Worm (Caenorhabditis elegans) whole organism, L4 larva: ENCODE data around the gene F26F4.2.

Experiments
- F37D6.2 ChIP-seq: sonication (generic microtip); optimal IDR thresholded peaks from 2 replicates; lab custom pipeline; 2016; ENCODE audit warnings: mild to moderate bottlenecking, missing genetic modification characterization, missing compliant biosample characterization
- F49E8.2 ChIP-seq: sonication (generic microtip); optimal IDR thresholded peaks from 2 replicates; lab custom pipeline; 2016; ENCODE audit warnings: missing compliant biosample characterization, mild to moderate bottlenecking, missing genetic modification characterization, borderline replicate concordance
- Y105C5A.15 ChIP-seq: fragments of 200-800 bp; sonication (Bioruptor generic); IDR thresholded peaks from 2 replicates; pipeline ENCODE4 v1.3.6; 2022; ENCODE audit warnings: missing genetic modification characterization, missing compliant biosample characterization
- Y48G9A.11 ChIP-seq: fragments of 200-800 bp; sonication (Bioruptor generic); IDR thresholded peaks from 2 replicates; pipeline ENCODE4 v1.3.6; 2022; ENCODE audit warnings: missing genetic modification reagents, missing genetic modification characterization, missing compliant biosample characterization
- Y5F2A.4 ChIP-seq: fragments of 200-800 bp; sonication (Bioruptor generic); optimal IDR thresholded peaks from 2 replicates; lab custom pipeline; 2018; ENCODE audit warnings: mild to moderate bottlenecking, missing genetic modification characterization, missing compliant biosample characterization
- Y75B8A.6 ChIP-seq: fragments of 200-800 bp; sonication (Bioruptor generic); IDR thresholded peaks from 2 replicates; pipeline ENCODE4 v1.3.6; 2022; ENCODE audit warnings: missing genetic modification reagents, missing genetic modification characterization, missing compliant biosample characterization
- ZK546.5 ChIP-seq, 2 experiments: sonication (generic microtip); optimal IDR thresholded peaks; 2 replicates each; lab custom pipeline; 2017; ENCODE audit warnings: missing biosample characterization in 2 of 2, missing genetic modification characterization in 2 of 2
- aha-1 ChIP-seq: fragments of 150-350 bp; peaks from one replicate; lab custom pipeline; 2014; ENCODE audit warnings: missing biosample characterization, missing genetic modification characterization
- aly-2 ChIP-seq: sonication (generic microtip); optimal IDR thresholded peaks from 2 replicates; lab custom pipeline; 2018; ENCODE audit warnings: missing biosample characterization, missing genetic modification characterization
- ama-1 ChIP-seq: fragments of 150-350 bp; optimal IDR thresholded peaks from 2 replicates; lab custom pipeline; 2014; ENCODE audit warnings: inconsistent platforms, mixed read lengths
- attf-4 ChIP-seq: sonication (generic microtip); optimal IDR thresholded peaks from 3 replicates; lab custom pipeline; 2017; ENCODE audit warnings: missing biosample characterization, missing genetic modification characterization
- ceh-28 ChIP-seq: fragments of 150-350 bp; optimal IDR thresholded peaks from 2 replicates; lab custom pipeline; 2014; ENCODE audit warnings: missing biosample characterization, missing genetic modification reagents, missing genetic modification characterization
- ceh-32 ChIP-seq: sonication (generic microtip); optimal IDR thresholded peaks from 2 replicates; lab custom pipeline; 2016; ENCODE audit warnings: mild to moderate bottlenecking, missing genetic modification characterization, missing compliant biosample characterization; ENCODE audit not compliant: poor library complexity
- ces-1 ChIP-seq: fragments of 150-350 bp; sonication (generic microtip); optimal IDR thresholded peaks from 4 replicates; lab custom pipeline; 2014; ENCODE audit warnings: missing biosample characterization, missing genetic modification reagents, missing genetic modification characterization
- cey-2 ChIP-seq: sonication (generic microtip); optimal IDR thresholded peaks from 3 replicates; lab custom pipeline; 2017; ENCODE audit warnings: missing genetic modification characterization, mild to moderate bottlenecking, missing compliant biosample characterization, antibody characterized with exemption, borderline replicate concordance; ENCODE audit not compliant: insufficient read depth
- daf-12 ChIP-seq: fragments of 150-350 bp; optimal IDR thresholded peaks from 2 replicates; lab custom pipeline; 2014; ENCODE audit warnings: missing biosample characterization, missing genetic modification reagents, missing genetic modification characterization
- daf-16 ChIP-seq, 3 experiments: sonication (generic microtip); optimal IDR thresholded peaks; 2 replicates each; lab custom pipeline; 2016 to 2017; ENCODE audit warnings: missing genetic modification characterization in 3 of 3, missing genetic modification reagents in 3 of 3, mild to moderate bottlenecking in 2 of 3, missing compliant biosample characterization in 2 of 3, missing biosample characterization in 1 of 3, moderate library complexity in 1 of 3
- dmd-6 ChIP-seq: fragments of 200-800 bp; sonication (Bioruptor generic); IDR thresholded peaks from 2 replicates; pipeline ENCODE4 v1.3.6; 2022; ENCODE audit warnings: missing genetic modification reagents, missing genetic modification characterization, missing compliant biosample characterization
- dmd-8 ChIP-seq: fragments of 200-800 bp; sonication (Bioruptor generic); IDR thresholded peaks from 2 replicates; pipeline ENCODE4 v1.3.6; 2022; ENCODE audit warnings: missing genetic modification characterization, missing compliant biosample characterization
- dve-1 ChIP-seq: sonication (generic microtip); optimal IDR thresholded peaks from 2 replicates; lab custom pipeline; 2017; ENCODE audit warnings: antibody characterized with exemption, mild to moderate bottlenecking, missing genetic modification characterization, missing compliant biosample characterization; ENCODE audit not compliant: insufficient read depth
- egl-43 ChIP-seq: fragments of 200-800 bp; sonication (Bioruptor generic); IDR thresholded peaks from 2 replicates; pipeline ENCODE4 v1.3.6; 2022; ENCODE audit warnings: missing genetic modification reagents, missing genetic modification characterization, missing compliant biosample characterization
- fos-1 ChIP-seq: fragments of 150-350 bp; optimal IDR thresholded peaks from 2 replicates; lab custom pipeline; 2014; ENCODE audit warnings: missing biosample characterization, missing genetic modification characterization
- hlh-11 ChIP-seq: fragments of 200-800 bp; sonication (Bioruptor generic); optimal IDR thresholded peaks from 2 replicates; lab custom pipeline; 2018; ENCODE audit warnings: mild to moderate bottlenecking, missing genetic modification characterization, missing compliant biosample characterization
- lin-15B ChIP-seq: fragments of 150-350 bp; sonication (generic microtip); optimal IDR thresholded peaks from 3 replicates; lab custom pipeline; 2014; ENCODE audit warnings: missing biosample characterization, missing genetic modification characterization
- lin-38 ChIP-seq: fragments of 200-800 bp; sonication (Bioruptor generic); IDR thresholded peaks from 2 replicates; pipeline ENCODE4 v1.3.6; 2022; ENCODE audit warnings: missing genetic modification reagents, missing genetic modification characterization, missing compliant biosample characterization
- lin-39 ChIP-seq: fragments of 150-350 bp; optimal IDR thresholded peaks from 2 replicates; lab custom pipeline; 2014; ENCODE audit warnings: missing biosample characterization, missing genetic modification reagents, missing genetic modification characterization
- lsy-2 ChIP-seq, 2 experiments: fragments of 150-350 bp in 1 of 2; sonication (generic microtip) in 1 of 2; optimal IDR thresholded peaks; 2 replicates each; lab custom pipeline; 2014 to 2017; ENCODE audit warnings: missing biosample characterization in 2 of 2, missing genetic modification characterization in 2 of 2
- madf-5 ChIP-seq, 2 experiments: fragments of 200-800 bp; sonication (Bioruptor generic); IDR thresholded peaks; 2 replicates each; pipeline ENCODE4 v1.3.6; 2022; ENCODE audit warnings: missing compliant biosample characterization in 2 of 2, missing genetic modification characterization in 2 of 2
- mdt-29 ChIP-seq: fragments of 200-800 bp; sonication (Bioruptor generic); IDR thresholded peaks from 2 replicates; pipeline ENCODE4 v1.3.6; 2022; ENCODE audit warnings: missing genetic modification reagents, missing genetic modification characterization, missing compliant biosample characterization
- mxl-3 ChIP-seq: fragments of 200-800 bp; sonication (Bioruptor generic); optimal IDR thresholded peaks from 2 replicates; lab custom pipeline; 2018; ENCODE audit warnings: mild to moderate bottlenecking, missing genetic modification characterization, missing compliant biosample characterization
- nhr-10 ChIP-seq: fragments of 150-350 bp; optimal IDR thresholded peaks from 2 replicates; lab custom pipeline; 2014; ENCODE audit warnings: missing biosample characterization, missing genetic modification characterization
- nhr-28 ChIP-seq: fragments of 150-350 bp; optimal IDR thresholded peaks from 2 replicates; lab custom pipeline; 2014; ENCODE audit warnings: missing biosample characterization, missing genetic modification characterization
- nhr-42 ChIP-seq: fragments of 200-800 bp; sonication (Bioruptor generic); IDR thresholded peaks from 2 replicates; pipeline ENCODE4 v1.3.6; 2022; ENCODE audit warnings: missing genetic modification characterization, missing compliant biosample characterization
- nhr-6 ChIP-seq: fragments of 150-350 bp; optimal IDR thresholded peaks from 2 replicates; lab custom pipeline; 2014; ENCODE audit warnings: missing biosample characterization, missing genetic modification characterization
- nhr-77 ChIP-seq: fragments of 150-350 bp; optimal IDR thresholded peaks from 2 replicates; lab custom pipeline; 2014; ENCODE audit warnings: missing biosample characterization, missing genetic modification characterization
- pha-4 ChIP-seq, 2 experiments: fragments of 150-350 bp in 1 of 2; fragments of 200-800 bp in 1 of 2; sonication (Bioruptor generic) in 1 of 2; IDR thresholded peaks in 1 of 2; optimal IDR thresholded peaks in 1 of 2; 2 replicates each; pipeline versions ENCODE4 v1.3.6 to Lab custom; 2014 to 2022; ENCODE audit warnings: missing genetic modification characterization in 2 of 2, missing genetic modification reagents in 2 of 2, missing biosample characterization in 1 of 2, missing compliant biosample characterization in 1 of 2
- saeg-2 ChIP-seq: fragments of 200-800 bp; sonication (Bioruptor generic); IDR thresholded peaks from 2 replicates; pipeline ENCODE4 v1.3.6; 2022; ENCODE audit warnings: missing genetic modification reagents, missing genetic modification characterization, missing compliant biosample characterization
- set-16 ChIP-seq: fragments of 200-800 bp; sonication (Bioruptor generic); IDR thresholded peaks from 2 replicates; pipeline ENCODE4 v1.3.6; 2022; ENCODE audit warnings: missing genetic modification reagents, missing genetic modification characterization, missing compliant biosample characterization
- snpc-1.2 ChIP-seq: fragments of 200-800 bp; sonication (Bioruptor generic); IDR thresholded peaks from 2 replicates; pipeline ENCODE4 v1.3.6; 2022; ENCODE audit warnings: missing genetic modification reagents, missing genetic modification characterization, missing compliant biosample characterization
- spr-1 ChIP-seq: sonication (generic microtip); optimal IDR thresholded peaks from 2 replicates; lab custom pipeline; 2016; ENCODE audit warnings: mild to moderate bottlenecking, missing genetic modification characterization, missing compliant biosample characterization
- spr-3 ChIP-seq: fragments of 200-800 bp; sonication (Bioruptor generic); optimal IDR thresholded peaks from 2 replicates; lab custom pipeline; 2018; ENCODE audit warnings: mild to moderate bottlenecking, missing genetic modification characterization, missing compliant biosample characterization
- tra-1 ChIP-seq: fragments of 200-800 bp; sonication (Bioruptor generic); IDR thresholded peaks from 2 replicates; pipeline ENCODE4 v1.3.6; 2022; ENCODE audit warnings: missing genetic modification reagents, missing genetic modification characterization, missing compliant biosample characterization
- unc-130 ChIP-seq: sonication (generic microtip); optimal IDR thresholded peaks from 2 replicates; lab custom pipeline; 2016; ENCODE audit warnings: missing genetic modification reagents, missing genetic modification characterization, missing compliant biosample characterization
- unc-39 ChIP-seq: sonication (generic microtip); optimal IDR thresholded peaks from 2 replicates; lab custom pipeline; 2017; ENCODE audit warnings: missing biosample characterization, missing genetic modification characterization
- zip-11 ChIP-seq: fragments of 200-800 bp; sonication (Bioruptor generic); IDR thresholded peaks from 2 replicates; pipeline ENCODE4 v1.3.6; 2022; ENCODE audit warnings: missing genetic modification characterization, missing compliant biosample characterization
- ztf-11 ChIP-seq: fragments of 150-350 bp; optimal IDR thresholded peaks from 2 replicates; lab custom pipeline; 2014; ENCODE audit warnings: missing biosample characterization, missing genetic modification characterization

Gene F26F4.2

DNA sequence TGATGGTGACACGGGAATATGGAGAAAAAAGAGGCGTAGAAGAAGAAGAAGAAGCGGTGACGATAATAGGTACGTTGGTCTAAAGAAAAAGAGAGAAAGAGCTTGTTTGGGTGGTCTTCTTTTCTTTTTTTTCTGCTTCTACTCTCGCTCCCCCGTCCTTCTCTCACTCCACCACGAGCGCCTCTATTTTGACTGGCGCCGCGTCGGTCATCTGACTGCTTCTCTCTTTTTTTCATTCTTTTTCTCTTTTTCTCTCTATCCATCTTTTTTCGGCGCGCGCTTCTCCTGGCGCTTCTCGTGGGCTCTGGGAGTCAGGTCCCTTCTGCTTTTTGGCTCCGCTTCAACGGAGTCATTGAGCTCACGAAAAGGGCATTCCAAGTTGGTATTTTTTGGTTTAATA, 39.3 kb downstream of the F26F4.2 start (continued):
- TF ChIP-seq mdt-29 (GFP tag; lab: Robert Waterston, UW) (no peak), Y5F2A.4 (no peak), aly-2 (no peak), Y48G9A.11 (GFP tag; lab: Robert Waterston, UW) (no peak), lin-38 (GFP tag; lab: Robert Waterston, UW) (0 out of 2 replicates have a peak, but pooled peaks have one; percentile 26), dve-1 (tag; lab: Kevin White, UChicago) (peak; percentile 13), spr-1 (tag; lab: Kevin White, UChicago) (no peak), daf-12 (tag; lab: Kevin White, UChicago) (no peak), nhr-10 (no peak), ceh-32 (no peak), F49E8.2 (tag; lab: Kevin White, UChicago) (no peak)

DNA sequence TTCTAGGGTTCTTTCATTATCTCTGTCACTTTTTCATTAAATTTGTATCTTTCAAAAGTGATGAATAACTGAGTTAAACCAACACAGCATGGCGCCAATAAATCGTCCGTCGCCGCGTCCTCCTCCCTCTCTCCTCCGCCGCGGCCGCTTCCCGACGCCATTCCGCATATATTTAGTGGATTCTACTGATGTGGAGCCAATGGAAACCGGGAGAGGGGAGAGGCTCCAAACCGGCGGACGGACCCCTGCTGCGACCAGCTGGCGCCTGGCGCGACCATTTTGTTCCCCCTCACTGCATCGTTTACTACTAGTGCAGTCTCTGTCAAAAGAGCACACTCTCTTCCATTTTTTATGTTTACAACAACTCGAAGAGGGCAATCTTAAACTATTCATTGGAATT, 40.2 kb downstream of the F26F4.2 start:
- TF ChIP-seq aha-1 (peak; percentile 66), ces-1 (no peak), madf-5 (GFP tag; IDR thresholded peaks at IDR 0.05; lab: Robert Waterston, UW) (no peak), F49E8.2 (tag; lab: Kevin White, UChicago) (no peak), Y105C5A.15 (GFP tag; lab: Robert Waterston, UW) (no peak), set-16 (GFP tag; lab: Robert Waterston, UW) (peak; percentile 92), ama-1 (lab: Kevin White, UChicago) (no peak), daf-16 (GFP tag; optimal IDR thresholded peaks at IDR 0.05; lab: Kevin White, UChicago) (peak in 1 of 2 experiments; percentile 67), daf-16 (tag; optimal IDR thresholded peaks at IDR 0.05; lab: Kevin White, UChicago) (peak; percentile 12), hlh-11 (tag; lab: Kevin White, UChicago) (peak; percentile 26), fos-1 (no peak), egl-43 (GFP tag; lab: Robert Waterston, UW) (0 out of 2 replicates have a peak, but pooled peaks have one; percentile 23), ZK546.5 (tag; optimal IDR thresholded peaks at IDR 0.05; lab: Kevin White, UChicago) (no peak), unc-39 (tag; lab: Kevin White, UChicago) (no peak)

DNA sequence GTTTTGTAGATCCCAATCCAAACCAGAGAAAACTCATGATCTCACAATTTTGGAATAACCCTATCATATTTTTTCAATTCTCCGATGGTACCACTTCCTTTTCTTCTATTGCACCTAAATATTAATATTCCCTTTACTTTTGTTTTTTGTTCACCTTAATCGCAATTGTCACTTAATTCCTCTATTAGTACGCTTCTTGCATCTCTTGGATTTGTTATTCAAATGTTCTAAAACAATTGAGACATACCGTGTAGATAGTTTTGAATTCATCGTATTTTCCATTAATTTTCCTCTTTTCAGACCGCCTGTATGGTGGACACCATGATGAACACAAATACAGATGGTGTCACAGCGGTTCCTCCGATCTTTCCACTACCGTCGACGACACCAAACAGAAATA, 40.8 kb downstream of the F26F4.2 start, which contains the start of gene flh-2:
Gene flh-2 (plus strand): TSS at position 301 of the 400 bp plus-strand sequence.
- TF ChIP-seq nhr-77 (tag; lab: Kevin White, UChicago) (no peak), mxl-3 (GFP tag; lab: Kevin White, UChicago) (no peak), ceh-32 (no peak), saeg-2 (GFP tag; lab: Robert Waterston, UW) (no peak), ztf-11 (tag; lab: Kevin White, UChicago) (no peak), lin-39 (tag; lab: Kevin White, UChicago) (no peak), dmd-8 (GFP tag; lab: Robert Waterston, UW) (no peak), nhr-42 (GFP tag; lab: Robert Waterston, UW) (no peak), zip-11 (GFP tag; lab: Robert Waterston, UW) (no peak), ceh-28 (tag; lab: Kevin White, UChicago) (no peak), Y75B8A.6 (GFP tag; lab: Robert Waterston, UW) (no peak), dmd-6 (GFP tag; lab: Robert Waterston, UW) (no peak), set-16 (GFP tag; lab: Robert Waterston, UW) (no peak), tra-1 (no peak)

DNA sequence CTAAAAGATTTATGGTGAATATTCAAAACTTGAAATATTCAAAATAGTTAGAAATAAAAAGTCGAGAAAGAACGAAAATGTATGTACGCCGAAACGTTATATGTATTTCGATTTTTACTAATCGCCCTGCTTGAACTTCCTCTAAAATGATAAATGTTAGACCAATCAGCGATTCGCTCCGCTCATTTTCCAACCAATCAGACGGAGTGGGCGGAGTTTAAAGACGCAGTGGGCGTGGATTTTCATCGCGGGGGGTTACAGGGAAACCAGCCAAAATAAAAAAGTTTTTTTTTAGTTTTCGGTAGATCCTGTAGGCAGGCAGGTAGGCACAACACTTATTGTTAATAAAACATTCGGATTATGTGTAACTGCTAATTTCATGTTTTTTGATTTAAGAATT, 41.9 kb downstream of the F26F4.2 start:
- no peak for TF ChIP-seq unc-130 (GFP tag; lab: Kevin White, UChicago)
- TF ChIP-seq lsy-2 (tag; optimal IDR thresholded peaks at IDR 0.05; lab: Kevin White, UChicago): no peak
- no peak for TF ChIP-seq spr-3 (GFP tag; lab: Kevin White, UChicago)
- no peak for TF ChIP-seq attf-4 (tag; lab: Kevin White, UChicago)
- TF ChIP-seq ceh-32: no peak
- TF ChIP-seq cey-2: no peak
- no peak for TF ChIP-seq lin-15B (tag; lab: Kevin White, UChicago)
- TF ChIP-seq pha-4 (GFP tag; IDR thresholded peaks at IDR 0.05; lab: Robert Waterston, UW): no peak
- no peak for TF ChIP-seq pha-4 (tag; optimal IDR thresholded peaks at IDR 0.05; lab: Kevin White, UChicago)
- TF ChIP-seq nhr-42 (GFP tag; lab: Robert Waterston, UW): no peak
- no peak for TF ChIP-seq aly-2
- TF ChIP-seq F37D6.2 (tag; lab: Kevin White, UChicago): no peak
- no peak for TF ChIP-seq zip-11 (GFP tag; lab: Robert Waterston, UW)
- no peak for TF ChIP-seq nhr-28
- no peak for TF ChIP-seq dve-1 (tag; lab: Kevin White, UChicago)
- TF ChIP-seq nhr-6: no peak
- TF ChIP-seq snpc-1.2 (GFP tag; lab: Robert Waterston, UW): no peak
